Worm (Caenorhabditis elegans): ENCODE measurements around the gene srt-55.

srt-55 gene

DNA sequence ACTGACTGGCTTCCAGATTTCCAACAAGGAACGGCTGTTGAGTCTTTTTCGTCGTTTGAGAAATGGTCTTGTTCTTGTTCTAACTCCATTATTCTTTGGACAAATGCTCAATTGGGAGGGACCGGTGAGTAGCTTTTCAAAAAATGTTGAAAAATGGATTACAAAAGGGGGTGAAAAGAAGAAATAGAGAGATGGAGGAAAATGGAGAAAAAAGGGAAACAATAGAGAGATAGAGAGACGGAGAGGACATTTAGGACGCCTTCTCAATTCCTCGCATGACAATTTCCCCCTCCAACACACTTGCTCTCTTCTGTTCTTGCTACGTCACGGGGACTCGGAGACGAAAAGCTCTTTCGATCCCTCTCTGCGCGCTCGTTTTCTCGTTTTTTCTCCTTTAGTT, 46.7 kb upstream of the srt-55 start (continued):
- no peak for TF ChIP-seq R02D3.7 (tag; optimal IDR thresholded peaks at IDR 0.05)
- no peak for TF ChIP-seq lin-15B (tag; optimal IDR thresholded peaks at IDR 0.05)
- no peak for TF ChIP-seq lin-39 (tag; optimal IDR thresholded peaks at IDR 0.05)
- TF ChIP-seq hif-1 (tag; optimal IDR thresholded peaks at IDR 0.05) = no peak
- TF ChIP-seq nhr-6 (tag; optimal IDR thresholded peaks at IDR 0.05) = no peak
- TF ChIP-seq madf-5 (GFP tag; IDR thresholded peaks at IDR 0.05) = no peak
- TF ChIP-seq jun-1 (tag; optimal IDR thresholded peaks at IDR 0.05) = no peak
- no peak for TF ChIP-seq dmd-9 (GFP tag; IDR thresholded peaks at IDR 0.05)
- no peak for TF ChIP-seq zip-2 (tag; optimal IDR thresholded peaks at IDR 0.05)
- no peak for TF ChIP-seq zip-11 (GFP tag; IDR thresholded peaks at IDR 0.05)
- no peak for TF ChIP-seq nhr-25 (tag; optimal IDR thresholded peaks at IDR 0.05; ENCODE audit: borderline replicate concordance, insufficient read depth)
- TF ChIP-seq mes-2 (tag; optimal IDR thresholded peaks at IDR 0.05; ENCODE audit: poor library complexity, severe bottlenecking) = no peak

DNA sequence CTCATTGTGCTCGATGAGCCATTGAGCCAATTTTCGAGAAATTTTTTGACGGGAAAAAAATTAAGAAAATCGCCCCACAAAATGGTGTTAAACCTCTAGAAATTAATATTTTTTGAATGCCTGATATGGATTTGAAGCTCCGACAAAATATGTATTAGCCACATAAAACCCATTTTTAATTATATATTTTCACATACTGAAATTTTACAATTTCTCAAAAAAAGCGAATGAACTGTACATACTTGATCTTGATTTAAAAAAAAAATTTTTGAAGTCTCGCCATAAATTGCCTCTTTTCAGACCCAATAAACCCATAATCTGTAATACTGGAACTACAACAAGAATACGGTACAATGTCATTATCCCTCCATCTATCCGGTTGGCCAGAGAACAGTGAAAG, 46.2 kb upstream of the srt-55 start, which contains the start of gene nac-3:
Gene nac-3 (plus strand): TSS at position 301 of the 400 bp plus-strand sequence.
- TF ChIP-seq php-3 (GFP tag; IDR thresholded peaks at IDR 0.05) = no peak
- TF ChIP-seq egl-43 (GFP tag; IDR thresholded peaks at IDR 0.05) = no peak
- 0 out of 2 replicates have a peak, but pooled peaks have one; percentile 20 for TF ChIP-seq zfp-3 (GFP tag; conservative IDR thresholded peaks at IDR 0.05)

DNA sequence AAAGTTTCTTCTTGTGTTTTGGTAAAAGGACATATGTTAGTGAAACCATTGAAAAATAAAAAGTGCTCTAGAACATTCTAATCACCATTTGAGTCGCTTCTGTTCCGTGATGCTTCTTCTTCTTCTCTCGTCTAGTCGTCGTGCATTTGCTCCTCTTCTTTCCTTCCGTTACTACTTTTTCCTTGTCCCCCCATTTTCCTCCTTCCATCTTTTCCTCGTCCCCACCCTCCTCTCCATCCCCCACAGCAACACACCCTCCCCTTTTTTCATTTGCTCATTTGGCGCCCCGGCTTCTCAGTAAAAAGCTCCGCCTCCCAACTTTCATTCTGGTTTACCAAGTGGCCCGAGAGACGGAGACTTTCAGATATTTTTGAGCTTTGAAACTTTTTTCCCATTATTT, 45.4 kb upstream of the srt-55 start:
- TF ChIP-seq spr-3 (GFP tag; optimal IDR thresholded peaks at IDR 0.05) (no peak), ceh-20 (GFP tag; IDR thresholded peaks at IDR 0.05) (no peak), dmd-9 (GFP tag; IDR thresholded peaks at IDR 0.05) (no peak), fkh-10 (GFP tag; optimal IDR thresholded peaks at IDR 0.05) (peak; percentile 52), hmg-1.1 (GFP tag; IDR thresholded peaks at IDR 0.05) (peak; percentile 50; the same call in 1 of the 2 replicates), D1046.2 (GFP tag; IDR thresholded peaks at IDR 0.05) (no peak), madf-9 (GFP tag; conservative IDR thresholded peaks at IDR 0.05) (no peak), sdz-12 (GFP tag; optimal IDR thresholded peaks at IDR 0.05) (no peak), zfp-3 (GFP tag; conservative IDR thresholded peaks at IDR 0.05) (no peak), hlh-11 (tag; optimal IDR thresholded peaks at IDR 0.05) (peak; percentile 32), F49E8.2 (tag; optimal IDR thresholded peaks at IDR 0.05; ENCODE audit: borderline replicate concordance) (no peak), ceh-32 (tag; optimal IDR thresholded peaks at IDR 0.05; ENCODE audit: poor library complexity) (no peak), gei-8 (GFP tag; optimal IDR thresholded peaks at IDR 0.05) (no peak), ZK337.2 (GFP tag; IDR thresholded peaks at IDR 0.05) (no peak), dmd-6 (GFP tag; IDR thresholded peaks at IDR 0.05) (no peak), aha-1 (tag) (peak; percentile 11), arid-1 (GFP tag; conservative IDR thresholded peaks at IDR 0.05) (no peak; the same call in 1 of the 2 replicates), nhr-6 (tag; optimal IDR thresholded peaks at IDR 0.05) (no peak), tra-1 (GFP tag; IDR thresholded peaks at IDR 0.05) (no peak), dve-1 (tag; optimal IDR thresholded peaks at IDR 0.05; ENCODE audit: insufficient read depth) (no peak), lsy-2 (tag; optimal IDR thresholded peaks at IDR 0.05) (peak; percentile 8 to 64), nhr-237 (tag; optimal IDR thresholded peaks at IDR 0.05) (no peak), ztf-11 (tag; optimal IDR thresholded peaks at IDR 0.05) (no peak), rbr-2 (tag; optimal IDR thresholded peaks at IDR 0.05) (no peak), Y48G9A.11 (GFP tag; IDR thresholded peaks at IDR 0.05) (no peak), hif-1 (tag; optimal IDR thresholded peaks at IDR 0.05) (peak in 1 of 2 experiments; percentile 7), hlh-30 (tag; optimal IDR thresholded peaks at IDR 0.05; ENCODE audit: insufficient read depth) (peak; percentile 22), zip-2 (tag; optimal IDR thresholded peaks at IDR 0.05) (no peak), T26A8.4 (GFP tag; IDR thresholded peaks at IDR 0.05) (no peak), ama-1 (optimal IDR thresholded peaks at IDR 0.05) (peak; percentile 30), nhr-11 (tag; optimal IDR thresholded peaks at IDR 0.05) (no peak), mdl-1 (tag; optimal IDR thresholded peaks at IDR 0.05) (peak in 1 of 2 experiments; percentile 7), daf-8 (GFP tag; IDR thresholded peaks at IDR 0.05) (no peak), mxl-2 (GFP tag; conservative IDR thresholded peaks at IDR 0.05) (no peak), ZK546.5 (tag; optimal IDR thresholded peaks at IDR 0.05) (no peak), tag-97 (GFP tag; IDR thresholded peaks at IDR 0.05) (no peak), ctbp-1 (GFP tag; IDR thresholded peaks at IDR 0.05) (peak; percentile 86)
